Fruit fly (Drosophila melanogaster) whole organism, embryonic: Measurements from ENCODE around the gene Peritrophin-15a.
A peak's percentile ranks its signal among the peaks of the same experiment; 100 is the strongest.

ENCODE experiments used
- Atf6 ChIP-seq: fragments of 200-800 bp; sonication (Bioruptor generic); IDR thresholded peaks from 2 replicates; pipeline ENCODE4 v1.3.6; 2022; ENCODE audit warnings: missing biosample characterization, missing genetic modification characterization
- B-H2 ChIP-seq: fragments of 200-800 bp; sonication (Bioruptor generic); optimal IDR thresholded peaks from 2 replicates; lab custom pipeline; 2018; ENCODE audit warnings: missing biosample characterization, mild to moderate bottlenecking, missing genetic modification characterization
- CG10321 ChIP-seq: fragments of 200-800 bp; sonication (Bioruptor generic); IDR thresholded peaks from 2 replicates; pipeline ENCODE4 v1.3.6; 2022; ENCODE audit warnings: missing biosample characterization, missing genetic modification characterization
- CG11723 ChIP-seq: fragments of 200-800 bp; sonication (Bioruptor generic); optimal IDR thresholded peaks from 2 replicates; lab custom pipeline; 2017; ENCODE audit warnings: missing biosample characterization, mild to moderate bottlenecking, missing genetic modification characterization
- CG12236 ChIP-seq: fragments of 200-800 bp; sonication (Bioruptor generic); optimal IDR thresholded peaks from 2 replicates; lab custom pipeline; 2016; ENCODE audit warnings: missing biosample characterization, missing genetic modification characterization
- CG1233 ChIP-seq: fragments of 200-800 bp; sonication (Bioruptor generic); optimal IDR thresholded peaks from 4 replicates; lab custom pipeline; 2018; ENCODE audit warnings: missing biosample characterization, mild to moderate bottlenecking, missing genetic modification characterization
- CG12769 ChIP-seq: fragments of 200-800 bp; sonication (Bioruptor generic); optimal IDR thresholded peaks from 2 replicates; lab custom pipeline; 2019; ENCODE audit warnings: missing biosample characterization, mild to moderate bottlenecking, missing genetic modification characterization, moderate library complexity
- CG14860 ChIP-seq: fragments of 200-800 bp; sonication (Bioruptor generic); IDR thresholded peaks from 3 replicates; pipeline ENCODE4 v1.3.6; 2022; ENCODE audit warnings: missing biosample characterization, missing genetic modification characterization; ENCODE audit not compliant: partially characterized antibody
- CG16863 ChIP-seq: fragments of 200-800 bp; sonication (Bioruptor generic); optimal IDR thresholded peaks from 3 replicates; lab custom pipeline; 2016; ENCODE audit warnings: missing biosample characterization, missing genetic modification characterization
- CG2199 ChIP-seq: fragments of 200-800 bp; sonication (Bioruptor generic); IDR thresholded peaks from 3 replicates; pipeline ENCODE4 v1.3.6; 2022; ENCODE audit warnings: missing biosample characterization, missing genetic modification characterization
- CG30431 ChIP-seq: fragments of 200-800 bp; sonication (Bioruptor generic); optimal IDR thresholded peaks from 2 replicates; lab custom pipeline; 2017; ENCODE audit warnings: missing biosample characterization, missing genetic modification characterization
- CG32767 ChIP-seq: fragments of 200-800 bp; sonication (Bioruptor generic); IDR thresholded peaks from 2 replicates; pipeline ENCODE4 v1.3.6; 2022; ENCODE audit warnings: missing biosample characterization, missing genetic modification characterization
- CG33557 ChIP-seq: fragments of 200-800 bp; sonication (Bioruptor generic); optimal IDR thresholded peaks from 2 replicates; lab custom pipeline; 2019; ENCODE audit warnings: missing biosample characterization, mild to moderate bottlenecking, missing genetic modification characterization, moderate library complexity
- CG3838 ChIP-seq: fragments of 200-800 bp; sonication (Bioruptor generic); optimal IDR thresholded peaks from 3 replicates; lab custom pipeline; 2016; ENCODE audit warnings: missing biosample characterization, missing genetic modification characterization
- CG3847 ChIP-seq: fragments of 200-800 bp; sonication (Bioruptor generic); IDR thresholded peaks from 2 replicates; pipeline ENCODE4 v1.3.6; 2022; ENCODE audit warnings: missing biosample characterization, missing genetic modification characterization
- CG4730 ChIP-seq: fragments of 200-800 bp; sonication (Bioruptor generic); IDR thresholded peaks from 2 replicates; pipeline ENCODE4 v1.3.6; 2022; ENCODE audit warnings: missing biosample characterization, missing genetic modification characterization
- CG9727 ChIP-seq: fragments of 200-800 bp; sonication (Bioruptor generic); optimal IDR thresholded peaks from 3 replicates; lab custom pipeline; 2017; ENCODE audit warnings: missing biosample characterization, mild to moderate bottlenecking, missing genetic modification characterization
- CG9817 ChIP-seq: fragments of 200-800 bp; sonication (Bioruptor generic); optimal IDR thresholded peaks from 2 replicates; lab custom pipeline; 2018; ENCODE audit warnings: missing biosample characterization, mild to moderate bottlenecking, missing genetic modification characterization, moderate library complexity
- Dbx ChIP-seq: fragments of 200-800 bp; sonication (Bioruptor generic); IDR thresholded peaks from 3 replicates; pipeline ENCODE4 v1.3.6; 2022; ENCODE audit warnings: missing biosample characterization, missing genetic modification characterization
- Dip3 ChIP-seq: fragments of 200-800 bp; sonication (Bioruptor generic); optimal IDR thresholded peaks from 3 replicates; lab custom pipeline; 2016; ENCODE audit warnings: missing biosample characterization, missing genetic modification characterization
- Dll ChIP-seq: fragments of 200-800 bp; sonication (Bioruptor generic); IDR thresholded peaks from 4 replicates; pipeline ENCODE4 v1.3.6; 2022; ENCODE audit warnings: missing biosample characterization, missing genetic modification characterization; ENCODE audit not compliant: partially characterized antibody
- E2f1 ChIP-seq: fragments of 200-800 bp; sonication (Bioruptor generic); IDR thresholded peaks from 2 replicates; pipeline ENCODE4 v1.3.6; 2022; ENCODE audit warnings: missing biosample characterization, missing genetic modification characterization
- Hmr ChIP-seq: fragments of 200-800 bp; sonication (Bioruptor generic); optimal IDR thresholded peaks from 3 replicates; lab custom pipeline; 2017; ENCODE audit warnings: mild to moderate bottlenecking, missing biosample characterization, missing genetic modification reagents, missing genetic modification characterization
- Lhr ChIP-seq: fragments of 200-800 bp; sonication (Bioruptor generic); optimal IDR thresholded peaks from 3 replicates; lab custom pipeline; 2017; ENCODE audit warnings: mild to moderate bottlenecking, missing biosample characterization, missing genetic modification reagents, missing genetic modification characterization
- PHDP ChIP-seq: fragments of 200-800 bp; sonication (Bioruptor generic); optimal IDR thresholded peaks from 3 replicates; lab custom pipeline; 2018; ENCODE audit warnings: missing biosample characterization, mild to moderate bottlenecking, missing genetic modification characterization, moderate library complexity
- Ptx1 ChIP-seq: fragments of 200-800 bp; sonication (Bioruptor generic); IDR thresholded peaks from 2 replicates; pipeline ENCODE4 v1.3.6; 2022; ENCODE audit warnings: missing biosample characterization, missing genetic modification characterization
- Sin3A ChIP-seq: fragments of >200 bp; optimal IDR thresholded peaks from 2 replicates; lab custom pipeline; 2018
- Sox100B ChIP-seq: fragments of 200-800 bp; sonication (Bioruptor generic); optimal IDR thresholded peaks from 3 replicates; lab custom pipeline; 2018; ENCODE audit warnings: missing biosample characterization, mild to moderate bottlenecking, missing genetic modification characterization
- Xbp1 ChIP-seq: fragments of 200-800 bp; sonication (Bioruptor generic); optimal IDR thresholded peaks from 3 replicates; lab custom pipeline; 2016; ENCODE audit warnings: missing biosample characterization, mild to moderate bottlenecking, missing genetic modification characterization
- ap ChIP-seq: fragments of 200-800 bp; sonication (Bioruptor generic); IDR thresholded peaks from 2 replicates; pipeline ENCODE4 v1.3.6; 2022; ENCODE audit warnings: missing biosample characterization, missing genetic modification characterization
- ase ChIP-seq: fragments of 200-800 bp; sonication (Bioruptor generic); IDR thresholded peaks from 3 replicates; pipeline ENCODE4 v1.3.6; 2022; ENCODE audit warnings: missing biosample characterization, missing genetic modification characterization
- cad ChIP-seq: fragments of >200 bp; optimal IDR thresholded peaks from 2 replicates; lab custom pipeline; 2017; ENCODE audit warnings: missing biosample characterization, missing genetic modification characterization
- dati ChIP-seq: fragments of 200-800 bp; sonication (Bioruptor generic); IDR thresholded peaks from 2 replicates; pipeline ENCODE4 v1.3.6; 2022; ENCODE audit warnings: missing biosample characterization, missing genetic modification characterization
- dm ChIP-seq: fragments of 200-800 bp; sonication (Bioruptor generic); optimal IDR thresholded peaks from 3 replicates; lab custom pipeline; 2016; ENCODE audit warnings: missing biosample characterization, missing genetic modification characterization
- emc ChIP-seq: fragments of 200-800 bp; sonication (Bioruptor generic); optimal IDR thresholded peaks from 2 replicates; lab custom pipeline; 2016; ENCODE audit warnings: missing biosample characterization, missing genetic modification characterization
- ems ChIP-seq: fragments of 200-800 bp; sonication (Bioruptor generic); optimal IDR thresholded peaks from 3 replicates; lab custom pipeline; 2016; ENCODE audit warnings: missing biosample characterization, missing genetic modification characterization
- en ChIP-seq: fragments of 200-800 bp; sonication (Bioruptor generic); optimal IDR thresholded peaks from 2 replicates; lab custom pipeline; 2016; ENCODE audit warnings: missing biosample characterization, missing genetic modification characterization
- eve ChIP-seq, 2 experiments: fragments of >200 bp; optimal IDR thresholded peaks; 2 replicates each; lab custom pipeline; 2017; ENCODE audit warnings: missing biosample characterization in 2 of 2, missing genetic modification characterization in 2 of 2
- gfzf ChIP-seq: fragments of 200-800 bp; sonication (Bioruptor generic); optimal IDR thresholded peaks from 2 replicates; lab custom pipeline; 2016; ENCODE audit warnings: missing biosample characterization, mild to moderate bottlenecking, missing genetic modification characterization, moderate library complexity
- hb ChIP-seq: fragments of 200-800 bp; sonication (Bioruptor generic); IDR thresholded peaks from 3 replicates; pipeline ENCODE4 v1.3.6; 2022; ENCODE audit warnings: missing biosample characterization, missing genetic modification characterization; ENCODE audit not compliant: partially characterized antibody
- ind ChIP-seq: fragments of 200-800 bp; sonication (Bioruptor generic); optimal IDR thresholded peaks from 3 replicates; lab custom pipeline; 2016; ENCODE audit warnings: missing biosample characterization, missing genetic modification characterization
- jing ChIP-seq: fragments of 200-800 bp; sonication (Bioruptor generic); optimal IDR thresholded peaks from 2 replicates; lab custom pipeline; 2018; ENCODE audit warnings: missing biosample characterization, mild to moderate bottlenecking, missing genetic modification characterization
- jumu ChIP-seq: fragments of 200-800 bp; sonication (Bioruptor generic); optimal IDR thresholded peaks from 3 replicates; lab custom pipeline; 2016; ENCODE audit warnings: missing biosample characterization, missing genetic modification characterization
- kah ChIP-seq: fragments of 200-800 bp; sonication (Bioruptor generic); optimal IDR thresholded peaks from 2 replicates; lab custom pipeline; 2018; ENCODE audit warnings: missing biosample characterization, mild to moderate bottlenecking, missing genetic modification characterization
- pzg ChIP-seq: fragments of 200-800 bp; sonication (Bioruptor generic); optimal IDR thresholded peaks from 3 replicates; lab custom pipeline; 2018; ENCODE audit warnings: missing biosample characterization, mild to moderate bottlenecking, missing genetic modification characterization, moderate library complexity
- schlank ChIP-seq: fragments of 200-800 bp; sonication (Bioruptor generic); optimal IDR thresholded peaks from 2 replicates; lab custom pipeline; 2018; ENCODE audit warnings: missing biosample characterization, mild to moderate bottlenecking, missing genetic modification characterization
- sqz ChIP-seq: fragments of 200-800 bp; sonication (Bioruptor generic); optimal IDR thresholded peaks from 3 replicates; lab custom pipeline; 2018; ENCODE audit warnings: missing biosample characterization, mild to moderate bottlenecking, missing genetic modification characterization
- sr ChIP-seq: fragments of 200-800 bp; sonication (Bioruptor generic); IDR thresholded peaks from 3 replicates; pipeline ENCODE4 v1.3.6; 2022; ENCODE audit warnings: missing biosample characterization, missing genetic modification characterization
- trh ChIP-seq: fragments of 200-800 bp; sonication (Bioruptor generic); optimal IDR thresholded peaks from 2 replicates; lab custom pipeline; 2016; ENCODE audit warnings: missing biosample characterization, missing genetic modification characterization
- usp ChIP-seq: fragments of >200 bp; optimal IDR thresholded peaks from 2 replicates; lab custom pipeline; 2017; ENCODE audit warnings: missing biosample characterization, missing genetic modification characterization
- wek ChIP-seq: fragments of 200-800 bp; sonication (Bioruptor generic); optimal IDR thresholded peaks from 3 replicates; lab custom pipeline; 2018; ENCODE audit warnings: missing biosample characterization, mild to moderate bottlenecking, missing genetic modification characterization, moderate library complexity
- yki ChIP-seq: fragments of >200 bp; optimal IDR thresholded peaks from 3 replicates; lab custom pipeline; 2018

Gene Peritrophin-15a

dm6 chr2L:8376717-8377116, 19.2 kb downstream of the Peritrophin-15a start, which contains the start of the genes CG13390 and CG17294 (continued):
- peak; percentile 100 for TF ChIP-seq E2f1 (GFP tag; lab: Robert Waterston, UW)
- no peak for TF ChIP-seq Sin3A (lab: Kevin White, UChicago)
- TF ChIP-seq Lhr (GFP tag; lab: Kevin White, UChicago): peak; percentile 97
- TF ChIP-seq CG12236 (GFP tag; lab: Kevin White, UChicago): peak; percentile 85
- TF ChIP-seq CG33557: peak; percentile 99
- TF ChIP-seq Ptx1: peak; percentile 100
- TF ChIP-seq CG32767 (GFP tag; lab: Robert Waterston, UW): peak; percentile 99
- TF ChIP-seq yki (lab: Kevin White, UChicago): no peak
- TF ChIP-seq B-H2 (GFP tag; lab: Kevin White, UChicago): peak; percentile 99
- peak; percentile 91 for TF ChIP-seq emc (GFP tag; lab: Kevin White, UChicago)
- peak; percentile 100 for TF ChIP-seq PHDP (tag; lab: Kevin White, UChicago)
- peak; percentile 99 for TF ChIP-seq CG11723 (GFP tag; lab: Kevin White, UChicago)
- TF ChIP-seq wek: peak; percentile 94
- TF ChIP-seq eve (GFP tag; optimal IDR thresholded peaks at IDR 0.05; lab: Kevin White, UChicago): no peak
- TF ChIP-seq kah (GFP tag; lab: Kevin White, UChicago): peak; percentile 99
- peak; percentile 100 for TF ChIP-seq CG9817 (tag; lab: Kevin White, UChicago)
- peak; percentile 37; the same call in 1 of the 3 replicates for TF ChIP-seq hb
- peak; percentile 100 for TF ChIP-seq Hmr (GFP tag; lab: Kevin White, UChicago)
- peak; percentile 100 for TF ChIP-seq Xbp1
- peak; percentile 98 for TF ChIP-seq schlank
- TF ChIP-seq jumu (GFP tag; lab: Kevin White, UChicago): peak; percentile 91
- TF ChIP-seq Dll (GFP tag; lab: Robert Waterston, UW): peak; percentile 86
- peak; percentile 99 for TF ChIP-seq CG4730 (GFP tag; lab: Robert Waterston, UW)
- TF ChIP-seq pzg (GFP tag; lab: Kevin White, UChicago): peak; percentile 63
- TF ChIP-seq dati (GFP tag; lab: Robert Waterston, UW): peak; percentile 98
- peak; percentile 79 for TF ChIP-seq en (GFP tag; lab: Kevin White, UChicago)
- peak; percentile 99 for TF ChIP-seq CG9727
- TF ChIP-seq Dbx (GFP tag; lab: Robert Waterston, UW): peak; percentile 100
- peak; percentile 99 for TF ChIP-seq sqz
- TF ChIP-seq jing: peak; percentile 99
- TF ChIP-seq CG3847 (GFP tag; lab: Robert Waterston, UW): peak; percentile 100
- peak; percentile 96 for TF ChIP-seq CG3838 (GFP tag; lab: Kevin White, UChicago)
- TF ChIP-seq ase (GFP tag; lab: Robert Waterston, UW): peak; percentile 99
- TF ChIP-seq Dip3: peak; percentile 95
- TF ChIP-seq CG1233 (GFP tag; lab: Kevin White, UChicago): peak; percentile 99
- peak; percentile 98 for TF ChIP-seq trh (GFP tag; lab: Kevin White, UChicago)
- 0 out of 3 replicates have a peak, but pooled peaks have one; percentile 44 for TF ChIP-seq CG14860 (GFP tag; lab: Robert Waterston, UW)
- peak; percentile 99 for TF ChIP-seq CG12769 (tag; lab: Kevin White, UChicago)
- peak; percentile 90 for TF ChIP-seq CG10321 (GFP tag; lab: Robert Waterston, UW)
- peak; percentile 87 for TF ChIP-seq dm
- peak; percentile 100 for TF ChIP-seq Atf6
- TF ChIP-seq sr (GFP tag; lab: Robert Waterston, UW): peak; percentile 98
- peak; percentile 99 for TF ChIP-seq Sox100B (GFP tag; lab: Kevin White, UChicago)
- peak; percentile 98 for TF ChIP-seq CG30431
- no peak for TF ChIP-seq cad (GFP tag; lab: Kevin White, UChicago)
- TF ChIP-seq ind (GFP tag; lab: Kevin White, UChicago): peak; percentile 99
- peak; percentile 99 for TF ChIP-seq ap
- peak; percentile 99 for TF ChIP-seq CG2199 (GFP tag; lab: Robert Waterston, UW)
- TF ChIP-seq CG16863 (GFP tag; lab: Kevin White, UChicago): peak; percentile 92
- no peak for TF ChIP-seq gfzf (GFP tag; lab: Kevin White, UChicago)
- no peak for TF ChIP-seq usp (GFP tag; lab: Kevin White, UChicago)
- TF ChIP-seq ems (GFP tag; lab: Kevin White, UChicago): peak; percentile 97
